Worm (Caenorhabditis elegans) whole organism, late embryonic: Measurements from ENCODE around the gene T09E8.4.

ENCODE experiments used
- C08G9.2 ChIP-seq: sonication (generic microtip); optimal IDR thresholded peaks from 2 replicates; lab custom pipeline; 2016; ENCODE audit warnings: mild to moderate bottlenecking, missing genetic modification characterization, moderate library complexity, missing compliant biosample characterization
- C38D4.7 ChIP-seq: fragments of 200-800 bp; sonication (Bioruptor generic); optimal IDR thresholded peaks from 2 replicates; lab custom pipeline; 2018; ENCODE audit warnings: mild to moderate bottlenecking, missing genetic modification characterization, moderate library complexity, missing compliant biosample characterization
- F13H6.1 ChIP-seq: sonication (generic microtip); optimal IDR thresholded peaks from 2 replicates; lab custom pipeline; 2016; ENCODE audit warnings: missing genetic modification characterization, missing compliant biosample characterization
- K02D7.2 ChIP-seq: sonication (generic microtip); optimal IDR thresholded peaks from 2 replicates; lab custom pipeline; 2017; ENCODE audit warnings: mild to moderate bottlenecking, missing genetic modification characterization, missing compliant biosample characterization
- K09A11.1 ChIP-seq: sonication (generic microtip); optimal IDR thresholded peaks from 2 replicates; lab custom pipeline; 2017; ENCODE audit warnings: antibody characterized with exemption, mild to moderate bottlenecking, missing genetic modification characterization, missing compliant biosample characterization; ENCODE audit not compliant: insufficient read depth
- T23F11.4 ChIP-seq: fragments of 200-800 bp; sonication (Bioruptor generic); optimal IDR thresholded peaks from 2 replicates; lab custom pipeline; 2018; ENCODE audit warnings: mild to moderate bottlenecking, missing genetic modification characterization, missing compliant biosample characterization
- Y22D7AL.16 ChIP-seq: sonication (generic microtip); optimal IDR thresholded peaks from 2 replicates; lab custom pipeline; 2016; ENCODE audit warnings: missing genetic modification characterization, missing compliant biosample characterization
- ama-1 ChIP-seq: fragments of 150-350 bp; optimal IDR thresholded peaks from 2 replicates; lab custom pipeline; 2014
- ceh-14 ChIP-seq: sonication (generic microtip); optimal IDR thresholded peaks from 2 replicates; lab custom pipeline; 2016; ENCODE audit warnings: missing genotype, missing genetic modification characterization, missing compliant biosample characterization
- ceh-2 ChIP-seq: sonication (generic microtip); optimal IDR thresholded peaks from 2 replicates; lab custom pipeline; 2016; ENCODE audit warnings: missing genotype, missing genetic modification characterization, missing compliant biosample characterization
- ceh-22 ChIP-seq: sonication (generic microtip); optimal IDR thresholded peaks from 2 replicates; lab custom pipeline; 2017; ENCODE audit warnings: missing biosample characterization, missing genetic modification characterization
- ceh-24 ChIP-seq: sonication (generic microtip); optimal IDR thresholded peaks from 2 replicates; lab custom pipeline; 2016; ENCODE audit warnings: mild to moderate bottlenecking, missing genetic modification characterization, missing compliant biosample characterization
- ceh-30 ChIP-seq: fragments of 150-350 bp; optimal IDR thresholded peaks from 2 replicates; lab custom pipeline; 2014; ENCODE audit warnings: missing biosample characterization, missing genetic modification characterization
- ceh-31 ChIP-seq: sonication (generic microtip); optimal IDR thresholded peaks from 2 replicates; lab custom pipeline; 2016; ENCODE audit warnings: missing genetic modification characterization, missing compliant biosample characterization
- ceh-34 ChIP-seq: sonication (generic microtip); optimal IDR thresholded peaks from 2 replicates; lab custom pipeline; 2016; ENCODE audit warnings: mild to moderate bottlenecking, missing genetic modification characterization, missing compliant biosample characterization
- ceh-45 ChIP-seq: fragments of 200-800 bp; sonication (Bioruptor generic); IDR thresholded peaks from 2 replicates; pipeline ENCODE4 v1.3.6; 2022; ENCODE audit warnings: missing genetic modification reagents, missing genetic modification characterization, missing compliant biosample characterization
- ceh-48 ChIP-seq: sonication (generic microtip); optimal IDR thresholded peaks from 2 replicates; lab custom pipeline; 2016; ENCODE audit warnings: missing genetic modification characterization, inconsistent platforms, missing compliant biosample characterization
- ceh-6 ChIP-seq: fragments of 200-800 bp; sonication (Bioruptor generic); optimal IDR thresholded peaks from 2 replicates; lab custom pipeline; 2018; ENCODE audit warnings: mild to moderate bottlenecking, missing genetic modification characterization, missing compliant biosample characterization
- che-1 ChIP-seq: sonication (generic microtip); optimal IDR thresholded peaks from 2 replicates; lab custom pipeline; 2016; ENCODE audit warnings: mild to moderate bottlenecking, missing genetic modification characterization, missing compliant biosample characterization
- dve-1 ChIP-seq: sonication (generic microtip); optimal IDR thresholded peaks from 2 replicates; lab custom pipeline; 2017; ENCODE audit warnings: antibody characterized with exemption, mild to moderate bottlenecking, missing genetic modification characterization, missing compliant biosample characterization
- elt-2 ChIP-seq: sonication (generic microtip); optimal IDR thresholded peaks from 2 replicates; lab custom pipeline; 2016; ENCODE audit warnings: missing genetic modification reagents, missing genetic modification characterization, missing compliant biosample characterization
- fkh-6 ChIP-seq: sonication (generic microtip); optimal IDR thresholded peaks from 2 replicates; lab custom pipeline; 2016; ENCODE audit warnings: missing genetic modification characterization, missing compliant biosample characterization
- gmeb-2 ChIP-seq: sonication (generic microtip); optimal IDR thresholded peaks from 2 replicates; lab custom pipeline; 2016; ENCODE audit warnings: missing genetic modification characterization, inconsistent platforms, missing compliant biosample characterization
- hlh-13 ChIP-seq: fragments of 200-800 bp; sonication (Bioruptor generic); optimal IDR thresholded peaks from 2 replicates; lab custom pipeline; 2018; ENCODE audit warnings: mild to moderate bottlenecking, missing genetic modification characterization, missing compliant biosample characterization
- hlh-15 ChIP-seq: sonication (generic microtip); optimal IDR thresholded peaks from 2 replicates; lab custom pipeline; 2016; ENCODE audit warnings: missing genetic modification characterization, missing compliant biosample characterization
- hlh-6 ChIP-seq: sonication (generic microtip); optimal IDR thresholded peaks from 2 replicates; lab custom pipeline; 2016; ENCODE audit warnings: missing genotype, missing genetic modification characterization, missing compliant biosample characterization
- lim-6 ChIP-seq: sonication (generic microtip); optimal IDR thresholded peaks from 2 replicates; lab custom pipeline; 2016; ENCODE audit warnings: missing genetic modification characterization, missing compliant biosample characterization
- madf-2 ChIP-seq: sonication (generic microtip); optimal IDR thresholded peaks from 2 replicates; lab custom pipeline; 2017; ENCODE audit warnings: missing genetic modification characterization, missing compliant biosample characterization
- nhr-11 ChIP-seq: fragments of 150-350 bp; optimal IDR thresholded peaks from 2 replicates; lab custom pipeline; 2014; ENCODE audit warnings: missing biosample characterization, missing genetic modification characterization
- nhr-232 ChIP-seq: sonication (generic microtip); optimal IDR thresholded peaks from 2 replicates; lab custom pipeline; 2016; ENCODE audit warnings: missing genetic modification characterization, missing compliant biosample characterization
- pag-3 ChIP-seq: sonication (generic microtip); optimal IDR thresholded peaks from 2 replicates; lab custom pipeline; 2016; ENCODE audit warnings: missing compliant biosample characterization, missing genetic modification characterization, borderline replicate concordance
- pat-9 ChIP-seq: fragments of 200-800 bp; sonication (Bioruptor generic); optimal IDR thresholded peaks from 2 replicates; lab custom pipeline; 2018; ENCODE audit warnings: mild to moderate bottlenecking, missing genetic modification characterization, moderate library complexity, missing compliant biosample characterization
- pax-1 ChIP-seq: fragments of 150-350 bp; optimal IDR thresholded peaks from 2 replicates; lab custom pipeline; 2014; ENCODE audit warnings: missing biosample characterization, missing genetic modification characterization
- pha-4 ChIP-seq: fragments of 150-350 bp; optimal IDR thresholded peaks from 2 replicates; lab custom pipeline; 2018; ENCODE audit warnings: missing biosample characterization, missing genetic modification reagents, missing genetic modification characterization
- pros-1 ChIP-seq: fragments of 150-350 bp; optimal IDR thresholded peaks from 2 replicates; lab custom pipeline; 2014; ENCODE audit warnings: missing biosample characterization, missing genetic modification reagents, missing genetic modification characterization
- ref-2 ChIP-seq: sonication (generic microtip); optimal IDR thresholded peaks from 2 replicates; lab custom pipeline; 2016; ENCODE audit warnings: missing genetic modification characterization, missing compliant biosample characterization
- rnt-1 ChIP-seq: sonication (generic microtip); optimal IDR thresholded peaks from 2 replicates; lab custom pipeline; 2016; ENCODE audit warnings: missing genetic modification characterization, missing compliant biosample characterization
- sox-2 ChIP-seq: fragments of 200-800 bp; sonication (Bioruptor generic); IDR thresholded peaks from 2 replicates; pipeline ENCODE4 v1.3.6; 2022; ENCODE audit warnings: missing genetic modification reagents, missing genetic modification characterization, missing compliant biosample characterization
- sox-4 ChIP-seq: sonication (generic microtip); optimal IDR thresholded peaks from 2 replicates; lab custom pipeline; 2017; ENCODE audit warnings: mild to moderate bottlenecking, missing genetic modification characterization, inconsistent platforms, missing compliant biosample characterization
- syd-9 ChIP-seq: sonication (generic microtip); optimal IDR thresholded peaks from 2 replicates; lab custom pipeline; 2016; ENCODE audit warnings: mild to moderate bottlenecking, missing genetic modification characterization, moderate library complexity, missing compliant biosample characterization
- tbx-2 ChIP-seq: sonication (generic microtip); optimal IDR thresholded peaks from 2 replicates; lab custom pipeline; 2016; ENCODE audit warnings: missing genetic modification characterization, missing compliant biosample characterization
- tbx-7 ChIP-seq: sonication (generic microtip); optimal IDR thresholded peaks from 2 replicates; lab custom pipeline; 2016; ENCODE audit warnings: missing genotype, missing genetic modification characterization, missing compliant biosample characterization
- ttx-3 ChIP-seq: sonication (generic microtip); optimal IDR thresholded peaks from 2 replicates; lab custom pipeline; 2016; ENCODE audit warnings: missing genetic modification reagents, missing genetic modification characterization, missing compliant biosample characterization
- unc-42 ChIP-seq: sonication (generic microtip); optimal IDR thresholded peaks from 2 replicates; lab custom pipeline; 2016; ENCODE audit warnings: missing genotype, missing genetic modification characterization, missing compliant biosample characterization
- unc-55 ChIP-seq: sonication (generic microtip); optimal IDR thresholded peaks from 2 replicates; lab custom pipeline; 2017; ENCODE audit warnings: missing biosample characterization, missing genetic modification reagents, missing genetic modification characterization
- unc-86 ChIP-seq: sonication (generic microtip); optimal IDR thresholded peaks from 2 replicates; lab custom pipeline; 2016; ENCODE audit warnings: missing genetic modification characterization, missing compliant biosample characterization
- zip-5 ChIP-seq: sonication (generic microtip); optimal IDR thresholded peaks from 2 replicates; lab custom pipeline; 2016; ENCODE audit warnings: missing genetic modification characterization, missing compliant biosample characterization

T09E8.4 gene

ce11 chrV:13176117-13176753, 7.8 kb downstream of the T09E8.4 start, which contains the start of gene him-17 (continued):
- TF ChIP-seq che-1 (tag; lab: Kevin White, UChicago) (peak; percentile 43), T23F11.4 (GFP tag; lab: Kevin White, UChicago) (no peak), ceh-2 (tag; lab: Kevin White, UChicago) (peak; percentile 23), ceh-34 (tag; lab: Kevin White, UChicago) (peak; percentile 45), C38D4.7 (GFP tag; lab: Kevin White, UChicago) (peak; percentile 47), tbx-2 (tag; lab: Kevin White, UChicago) (peak; percentile 52), fkh-6 (tag; lab: Kevin White, UChicago) (peak; percentile 10), ceh-6 (no peak), K02D7.2 (tag; lab: Kevin White, UChicago) (no peak), ceh-14 (tag; lab: Kevin White, UChicago) (peak; percentile 77), ttx-3 (peak; percentile 64), hlh-15 (tag; lab: Kevin White, UChicago) (peak; percentile 25), hlh-13 (GFP tag; lab: Kevin White, UChicago) (no peak), ceh-31 (tag; lab: Kevin White, UChicago) (peak; percentile 69), unc-42 (peak; percentile 56), sox-4 (tag; lab: Kevin White, UChicago) (no peak), ref-2 (no peak), pros-1 (no peak), madf-2 (peak; percentile 20), Y22D7AL.16 (no peak), K09A11.1 (tag; lab: Kevin White, UChicago) (peak; percentile 34), dve-1 (tag; lab: Kevin White, UChicago) (no peak), ceh-45 (GFP tag; lab: Robert Waterston, UW) (no peak), tbx-7 (tag; lab: Kevin White, UChicago) (no peak), pax-1 (no peak), zip-5 (no peak), unc-86 (tag; lab: Kevin White, UChicago) (peak; percentile 27), pat-9 (tag; lab: Kevin White, UChicago) (peak; percentile 58)

ce11 chrV:13173718-13174117, 10.3 kb downstream of the T09E8.4 start:
- TF ChIP-seq syd-9 (tag; lab: Kevin White, UChicago) (no peak), ceh-6 (no peak), ceh-30 (tag; lab: Kevin White, UChicago) (no peak), lim-6 (tag; lab: Kevin White, UChicago) (no peak), pha-4 (tag; lab: Kevin White, UChicago) (no peak), T23F11.4 (GFP tag; lab: Kevin White, UChicago) (no peak), rnt-1 (tag; lab: Kevin White, UChicago) (no peak), sox-2 (no peak), elt-2 (tag; lab: Kevin White, UChicago) (peak; percentile 23)

- peak; percentile 32 for TF ChIP-seq ceh-14 (tag; lab: Kevin White, UChicago)
- TF ChIP-seq C38D4.7 (GFP tag; lab: Kevin White, UChicago): no peak
- peak; percentile 74 for TF ChIP-seq unc-42
- TF ChIP-seq ceh-48 (tag; lab: Kevin White, UChicago): no peak
- TF ChIP-seq F13H6.1: no peak
- TF ChIP-seq ceh-31 (tag; lab: Kevin White, UChicago): peak; percentile 0
- no peak for TF ChIP-seq gmeb-2 (tag; lab: Kevin White, UChicago)
- TF ChIP-seq unc-86 (tag; lab: Kevin White, UChicago): no peak
- no peak for TF ChIP-seq hlh-6 (tag; lab: Kevin White, UChicago)
- no peak for TF ChIP-seq ceh-22 (tag; lab: Kevin White, UChicago)
- TF ChIP-seq sox-4 (tag; lab: Kevin White, UChicago): no peak
- TF ChIP-seq lim-6 (tag; lab: Kevin White, UChicago): no peak
- no peak for TF ChIP-seq unc-55 (GFP tag; lab: Kevin White, UChicago)
- no peak for TF ChIP-seq ceh-24
- TF ChIP-seq hlh-13 (GFP tag; lab: Kevin White, UChicago): no peak
- no peak for TF ChIP-seq ama-1 (lab: Kevin White, UChicago)
- TF ChIP-seq nhr-11 (tag; lab: Kevin White, UChicago): no peak
- TF ChIP-seq T23F11.4 (GFP tag; lab: Kevin White, UChicago): no peak
- no peak for TF ChIP-seq nhr-232 (tag; lab: Kevin White, UChicago)
- no peak for TF ChIP-seq pax-1
- TF ChIP-seq C08G9.2 (tag; lab: Kevin White, UChicago): no peak
- TF ChIP-seq syd-9 (tag; lab: Kevin White, UChicago): no peak
- no peak for TF ChIP-seq pag-3
- TF ChIP-seq, all 69 proteins: peak for 3
Observed at ce11 chrV:13170497-13170896, 13.5 kb downstream of the T09E8.4 start.
